Worm (Caenorhabditis elegans): ENCODE results near the gene des-2.
A peak's percentile ranks its signal among the peaks of the same experiment; 100 is the strongest.

The des-2 gene

DNA sequence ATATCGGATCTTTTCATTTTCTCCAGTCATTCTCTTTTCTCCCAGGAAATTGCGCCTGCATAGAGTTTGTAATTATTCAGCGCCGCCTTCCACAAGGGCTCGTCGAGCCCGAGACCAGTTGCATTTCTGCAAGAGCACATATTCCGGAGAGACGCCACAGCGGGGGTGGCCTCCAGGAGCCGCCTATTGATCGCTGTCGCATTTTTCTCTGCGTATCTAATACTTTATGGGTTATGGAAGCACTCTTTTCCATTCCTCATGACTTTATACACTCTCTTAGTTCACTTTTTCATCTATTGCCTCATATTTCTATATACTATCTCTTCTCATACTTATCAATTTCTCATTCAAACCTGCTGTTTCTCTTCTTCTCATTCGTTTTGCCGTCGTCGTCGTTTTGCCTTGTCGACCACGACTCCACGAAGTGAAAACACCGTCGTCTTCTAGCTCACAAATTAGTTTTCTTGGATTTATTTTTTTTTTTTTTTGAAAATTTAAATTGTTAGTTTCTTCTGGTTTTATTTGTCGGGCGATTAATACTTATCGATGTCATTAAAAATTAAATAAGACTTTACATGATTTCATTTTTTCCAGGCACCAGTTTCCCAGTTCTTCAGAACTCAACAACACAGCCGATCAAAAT, 46.2 kb downstream of the des-2 start, which contains the start of gene cnb-1 (continued):
- TF ChIP-seq lsy-2 (tag; optimal IDR thresholded peaks at IDR 0.05): peak in 1 of 2 experiments; percentile 79
- TF ChIP-seq F49E8.2 (tag; optimal IDR thresholded peaks at IDR 0.05; ENCODE audit: borderline replicate concordance): no peak
- no peak for TF ChIP-seq nhr-41 (GFP tag; IDR thresholded peaks at IDR 0.05)
- no peak for TF ChIP-seq zip-11 (GFP tag; IDR thresholded peaks at IDR 0.05)
- peak; percentile 29 for TF ChIP-seq mes-2 (tag; optimal IDR thresholded peaks at IDR 0.05; ENCODE audit: poor library complexity, severe bottlenecking)
- no peak for TF ChIP-seq spr-3 (GFP tag; optimal IDR thresholded peaks at IDR 0.05)
- no peak for TF ChIP-seq nhr-237 (tag; optimal IDR thresholded peaks at IDR 0.05)
- no peak for TF ChIP-seq gei-8 (GFP tag; optimal IDR thresholded peaks at IDR 0.05)
- TF ChIP-seq ceh-44 (GFP tag; IDR thresholded peaks at IDR 0.05): no peak
- TF ChIP-seq dpl-1 (GFP tag; optimal IDR thresholded peaks at IDR 0.05): no peak
- TF ChIP-seq ceh-28 (tag; optimal IDR thresholded peaks at IDR 0.05): peak; percentile 51
- no peak for TF ChIP-seq zfp-2 (tag; optimal IDR thresholded peaks at IDR 0.05)
- no peak for TF ChIP-seq ceh-82 (tag; optimal IDR thresholded peaks at IDR 0.05)
- no peak for TF ChIP-seq nhr-25 (tag; optimal IDR thresholded peaks at IDR 0.05; ENCODE audit: borderline replicate concordance, insufficient read depth)
- peak; percentile 31 for TF ChIP-seq F37D6.2 (tag; optimal IDR thresholded peaks at IDR 0.05)
- no peak for TF ChIP-seq daf-12 (tag; optimal IDR thresholded peaks at IDR 0.05)
- TF ChIP-seq lin-15B (tag; optimal IDR thresholded peaks at IDR 0.05): no peak
- TF ChIP-seq zag-1 (tag; optimal IDR thresholded peaks at IDR 0.05): no peak
- peak; percentile 73; the same call in 1 of the 2 replicates for TF ChIP-seq egl-43 (GFP tag; IDR thresholded peaks at IDR 0.05)
- TF ChIP-seq mdl-1 (tag; optimal IDR thresholded peaks at IDR 0.05): peak in 1 of 2 experiments; percentile 8
- 0 out of 2 replicates have a peak, but pooled peaks have one; percentile 59 for TF ChIP-seq ctbp-1 (GFP tag; IDR thresholded peaks at IDR 0.05)
- TF ChIP-seq Y75B8A.6 (GFP tag; IDR thresholded peaks at IDR 0.05): no peak
- TF ChIP-seq mxl-3 (GFP tag; optimal IDR thresholded peaks at IDR 0.05): no peak
- TF ChIP-seq nhr-111 (GFP tag; optimal IDR thresholded peaks at IDR 0.05): no peak
- peak; percentile 84 for TF ChIP-seq hlh-30 (tag; optimal IDR thresholded peaks at IDR 0.05; ENCODE audit: insufficient read depth)
- no peak for TF ChIP-seq aly-2 (tag; optimal IDR thresholded peaks at IDR 0.05)
- no peak for TF ChIP-seq F44E2.7 (GFP tag; IDR thresholded peaks at IDR 0.05)
- 0 out of 2 replicates have a peak, but pooled peaks have one; percentile 36 for TF ChIP-seq T26A8.4 (GFP tag; IDR thresholded peaks at IDR 0.05)
- TF ChIP-seq lin-1 (GFP tag; IDR thresholded peaks at IDR 0.05): no peak
- peak; percentile 3 for TF ChIP-seq spr-1 (tag; optimal IDR thresholded peaks at IDR 0.05)
- TF ChIP-seq R02D3.7 (tag; optimal IDR thresholded peaks at IDR 0.05): no peak
- no peak for TF ChIP-seq Y105C5A.15 (GFP tag; IDR thresholded peaks at IDR 0.05)
- TF ChIP-seq dmd-6 (GFP tag; IDR thresholded peaks at IDR 0.05): peak; percentile 77
- peak; percentile 19 for TF ChIP-seq pqm-1 (tag; optimal IDR thresholded peaks at IDR 0.05)
- TF ChIP-seq nhr-77 (tag; optimal IDR thresholded peaks at IDR 0.05): no peak
- TF ChIP-seq unc-39 (tag; optimal IDR thresholded peaks at IDR 0.05): no peak
- no peak for TF ChIP-seq nhr-102 (tag; optimal IDR thresholded peaks at IDR 0.05)
- TF ChIP-seq sdz-12 (GFP tag; optimal IDR thresholded peaks at IDR 0.05): no peak
- TF ChIP-seq dve-1 (tag; optimal IDR thresholded peaks at IDR 0.05; ENCODE audit: insufficient read depth): peak; percentile 42
- no peak for TF ChIP-seq T20F7.1 (GFP tag; optimal IDR thresholded peaks at IDR 0.05)
- TF ChIP-seq unc-62 (GFP tag; optimal IDR thresholded peaks at IDR 0.05 in 1 of 2): peak in 1 of 2 experiments; percentile 91
- no peak for TF ChIP-seq unc-62 (tag; optimal IDR thresholded peaks at IDR 0.05)
- no peak for TF ChIP-seq daf-8 (GFP tag; IDR thresholded peaks at IDR 0.05)
- no peak for TF ChIP-seq D1046.2 (GFP tag; IDR thresholded peaks at IDR 0.05)
- no peak for TF ChIP-seq dmd-9 (GFP tag; IDR thresholded peaks at IDR 0.05)
- no peak for TF ChIP-seq nhr-42 (GFP tag; IDR thresholded peaks at IDR 0.05)
- TF ChIP-seq aha-1 (tag): no peak
- TF ChIP-seq nhr-48 (tag; optimal IDR thresholded peaks at IDR 0.05): no peak
- TF ChIP-seq unc-130 (GFP tag; optimal IDR thresholded peaks at IDR 0.05): no peak
- peak; percentile 6 for TF ChIP-seq nhr-28 (tag; optimal IDR thresholded peaks at IDR 0.05)
- TF ChIP-seq F26F4.8 (GFP tag; conservative IDR thresholded peaks at IDR 0.05): no peak

Data from whole organism, L4 larva.